Worm (Caenorhabditis elegans): ENCODE measurements around the gene try-5.

The try-5 gene

ce11 chrV:9321185-9321584 lies 25.7 kb upstream of the try-5 start, which contains the start of gene F44A2.7:
Gene F44A2.7, plus strand, starts transcription at chrV:9321485.
- no peak for TF ChIP-seq ceh-13 (GFP tag; optimal IDR thresholded peaks at IDR 0.05)
- no peak for TF ChIP-seq tbx-37 (GFP tag; conservative IDR thresholded peaks at IDR 0.05)
- no peak for TF ChIP-seq tbx-11 (GFP tag; IDR thresholded peaks at IDR 0.05)
- TF ChIP-seq B0310.2 (tag; optimal IDR thresholded peaks at IDR 0.05), result no peak
- no peak for TF ChIP-seq hnd-1 (tag; optimal IDR thresholded peaks at IDR 0.05)
- TF ChIP-seq sea-1 (GFP tag; conservative IDR thresholded peaks at IDR 0.05), result no peak
- TF ChIP-seq tra-4 (tag; optimal IDR thresholded peaks at IDR 0.05), result no peak
- no peak for TF ChIP-seq hmbx-1 (tag; optimal IDR thresholded peaks at IDR 0.05)
- no peak for TF ChIP-seq F13C5.2 (tag; optimal IDR thresholded peaks at IDR 0.05)
- TF ChIP-seq flt-1 (GFP tag; IDR thresholded peaks at IDR 0.05), result no peak

- no peak for TF ChIP-seq F13C5.2 (tag; optimal IDR thresholded peaks at IDR 0.05)
- TF ChIP-seq aly-1 (tag; optimal IDR thresholded peaks at IDR 0.05), result no peak
- no peak for TF ChIP-seq hmg-4 (GFP tag; optimal IDR thresholded peaks at IDR 0.05)
- no peak for TF ChIP-seq flt-1 (GFP tag; IDR thresholded peaks at IDR 0.05)
- TF ChIP-seq pes-1 (GFP tag; IDR thresholded peaks at IDR 0.05), result no peak
- no peak for TF ChIP-seq tra-4 (tag; optimal IDR thresholded peaks at IDR 0.05)
These were observed 24.0 kb upstream of the try-5 start, which contains the start of gene tag-153 for ce11 chrV:9322886-9323285. Gene tag-153, plus strand, starts transcription at chrV:9323085.

ce11 chrV:9324167-9324566 lies 22.7 kb upstream of the try-5 start:
- TF ChIP-seq hmg-4 (GFP tag; optimal IDR thresholded peaks at IDR 0.05) (no peak), aly-1 (tag; optimal IDR thresholded peaks at IDR 0.05) (no peak), pes-1 (GFP tag; IDR thresholded peaks at IDR 0.05) (no peak), B0310.2 (tag; optimal IDR thresholded peaks at IDR 0.05) (no peak), tbx-11 (GFP tag; IDR thresholded peaks at IDR 0.05) (no peak), ceh-13 (GFP tag; optimal IDR thresholded peaks at IDR 0.05) (no peak), ets-7 (tag; optimal IDR thresholded peaks at IDR 0.05) (no peak), tra-4 (tag; optimal IDR thresholded peaks at IDR 0.05) (no peak), ceh-36 (tag; optimal IDR thresholded peaks at IDR 0.05) (no peak), tbx-37 (GFP tag; conservative IDR thresholded peaks at IDR 0.05) (no peak), hnd-1 (tag; optimal IDR thresholded peaks at IDR 0.05) (no peak)

ce11 chrV:9326903-9327302 lies 19.9 kb upstream of the try-5 start:
- TF ChIP-seq hnd-1 (tag; optimal IDR thresholded peaks at IDR 0.05) (no peak), tbx-11 (GFP tag; IDR thresholded peaks at IDR 0.05) (no peak), flt-1 (GFP tag; IDR thresholded peaks at IDR 0.05) (no peak), ama-1 (optimal IDR thresholded peaks at IDR 0.05) (no peak), ets-7 (tag; optimal IDR thresholded peaks at IDR 0.05) (no peak), ceh-36 (tag; optimal IDR thresholded peaks at IDR 0.05) (no peak), F13C5.2 (tag; optimal IDR thresholded peaks at IDR 0.05) (no peak), scrt-1 (GFP tag; IDR thresholded peaks at IDR 0.05) (no peak), ceh-13 (GFP tag; optimal IDR thresholded peaks at IDR 0.05) (no peak), sea-1 (GFP tag; conservative IDR thresholded peaks at IDR 0.05) (no peak), hmg-4 (GFP tag; optimal IDR thresholded peaks at IDR 0.05) (no peak), tbx-37 (GFP tag; conservative IDR thresholded peaks at IDR 0.05) (no peak)

ce11 chrV:9327691-9328090 lies 19.2 kb upstream of the try-5 start:
- TF ChIP-seq ceh-36 (tag; optimal IDR thresholded peaks at IDR 0.05), result no peak
- no peak for TF ChIP-seq sea-1 (GFP tag; conservative IDR thresholded peaks at IDR 0.05)
- no peak for TF ChIP-seq aly-1 (tag; optimal IDR thresholded peaks at IDR 0.05)
- no peak for TF ChIP-seq flt-1 (GFP tag; IDR thresholded peaks at IDR 0.05)
- no peak for TF ChIP-seq tbx-37 (GFP tag; conservative IDR thresholded peaks at IDR 0.05)

- TF ChIP-seq pes-1 (GFP tag; IDR thresholded peaks at IDR 0.05) (no peak), ets-7 (tag; optimal IDR thresholded peaks at IDR 0.05) (no peak), tbx-37 (GFP tag; conservative IDR thresholded peaks at IDR 0.05) (no peak), tbx-11 (GFP tag; IDR thresholded peaks at IDR 0.05) (no peak), tra-4 (tag; optimal IDR thresholded peaks at IDR 0.05) (no peak), B0310.2 (tag; optimal IDR thresholded peaks at IDR 0.05) (no peak), aly-1 (tag; optimal IDR thresholded peaks at IDR 0.05) (no peak), hmg-4 (GFP tag; optimal IDR thresholded peaks at IDR 0.05) (no peak), F13C5.2 (tag; optimal IDR thresholded peaks at IDR 0.05) (no peak), ceh-13 (GFP tag; optimal IDR thresholded peaks at IDR 0.05) (no peak), flt-1 (GFP tag; IDR thresholded peaks at IDR 0.05) (no peak), ceh-36 (tag; optimal IDR thresholded peaks at IDR 0.05) (no peak), scrt-1 (GFP tag; IDR thresholded peaks at IDR 0.05) (no peak), sea-1 (GFP tag; conservative IDR thresholded peaks at IDR 0.05) (no peak)
These were observed 18.2 kb upstream of the try-5 start, which contains the start of gene K07B1.4 for ce11 chrV:9328670-9329069. Gene K07B1.4, plus strand, starts transcription at chrV:9328970.

ce11 chrV:9329245-9329979 lies 17.4 kb upstream of the try-5 start:
- no peak for TF ChIP-seq tbx-11 (GFP tag; IDR thresholded peaks at IDR 0.05)
- TF ChIP-seq B0310.2 (tag; optimal IDR thresholded peaks at IDR 0.05), result no peak
- TF ChIP-seq scrt-1 (GFP tag; IDR thresholded peaks at IDR 0.05), result no peak
- TF ChIP-seq hmbx-1 (tag; optimal IDR thresholded peaks at IDR 0.05), result no peak
- no peak for TF ChIP-seq F13C5.2 (tag; optimal IDR thresholded peaks at IDR 0.05)
- no peak for TF ChIP-seq ets-7 (tag; optimal IDR thresholded peaks at IDR 0.05)
- no peak for TF ChIP-seq hnd-1 (tag; optimal IDR thresholded peaks at IDR 0.05)
- no peak for TF ChIP-seq aly-1 (tag; optimal IDR thresholded peaks at IDR 0.05)
- TF ChIP-seq tra-4 (tag; optimal IDR thresholded peaks at IDR 0.05), result no peak
- TF ChIP-seq flt-1 (GFP tag; IDR thresholded peaks at IDR 0.05), result no peak
- no peak for TF ChIP-seq ama-1 (optimal IDR thresholded peaks at IDR 0.05)
- no peak for TF ChIP-seq tbx-37 (GFP tag; conservative IDR thresholded peaks at IDR 0.05)
- no peak for TF ChIP-seq sea-1 (GFP tag; conservative IDR thresholded peaks at IDR 0.05)
- TF ChIP-seq ceh-36 (tag; optimal IDR thresholded peaks at IDR 0.05), result no peak
- no peak for TF ChIP-seq ceh-13 (GFP tag; optimal IDR thresholded peaks at IDR 0.05)
- no peak for TF ChIP-seq hmg-4 (GFP tag; optimal IDR thresholded peaks at IDR 0.05)

Measured in whole organism, early embryonic.